Fruit fly (Drosophila melanogaster) whole organism, prepupa: ENCODE results near the gene mamo.
"Not testable (repeated sequence)": the region's sequence is repeated elsewhere in the genome, so short reads cannot be mapped to it uniquely, and the experiment has no call there.

Experiments used
- Blimp-1 ChIP-seq: fragments of 200-800 bp; sonication (Bioruptor generic); optimal IDR thresholded peaks from 3 replicates; lab custom pipeline; 2017; ENCODE audit warnings: missing biosample characterization, missing genetic modification characterization, mild to moderate bottlenecking, moderate library complexity, missing genetic modification reagents
- CG10631 ChIP-seq: fragments of 200-800 bp; sonication (Bioruptor generic); optimal IDR thresholded peaks from 2 replicates; lab custom pipeline; 2016; ENCODE audit warnings: missing biosample characterization, missing genetic modification characterization
- CG10669 ChIP-seq: fragments of 200-800 bp; sonication (Bioruptor generic); optimal IDR thresholded peaks from 3 replicates; lab custom pipeline; 2018; ENCODE audit warnings: missing biosample characterization, mild to moderate bottlenecking, missing genetic modification characterization, moderate library complexity
- CG11762 ChIP-seq: fragments of 200-800 bp; sonication (Bioruptor generic); optimal IDR thresholded peaks from 3 replicates; lab custom pipeline; 2016; ENCODE audit warnings: missing biosample characterization, missing genetic modification characterization; ENCODE audit not compliant: insufficient read depth
- CG15336 ChIP-seq: fragments of 200-800 bp; sonication (Bioruptor generic); IDR thresholded peaks from 2 replicates; pipeline ENCODE4 v1.3.6; 2022; ENCODE audit warnings: missing biosample characterization, missing genetic modification characterization
- CG16779 ChIP-seq: fragments of 200-800 bp; sonication (Bioruptor generic); optimal IDR thresholded peaks from 3 replicates; lab custom pipeline; 2017; ENCODE audit warnings: missing biosample characterization, mild to moderate bottlenecking, missing genetic modification characterization
- CG3032 ChIP-seq: fragments of 200-800 bp; optimal IDR thresholded peaks from 2 replicates; lab custom pipeline; 2019; ENCODE audit warnings: missing biosample characterization, mild to moderate bottlenecking, missing genetic modification characterization, moderate library complexity
- CG32006 ChIP-seq: fragments of 200-800 bp; sonication (Bioruptor generic); optimal IDR thresholded peaks from 3 replicates; lab custom pipeline; 2017; ENCODE audit warnings: missing biosample characterization, mild to moderate bottlenecking, missing genetic modification characterization
- CG3919 ChIP-seq: fragments of 200-800 bp; sonication (Bioruptor generic); optimal IDR thresholded peaks from 3 replicates; lab custom pipeline; 2016; ENCODE audit warnings: missing biosample characterization, missing genetic modification characterization
- CG4318 ChIP-seq: fragments of 200-800 bp; sonication (Bioruptor generic); optimal IDR thresholded peaks from 3 replicates; lab custom pipeline; 2017; ENCODE audit warnings: missing biosample characterization, mild to moderate bottlenecking, missing genetic modification characterization
- CG6163 ChIP-seq: fragments of 200-800 bp; sonication (Bioruptor generic); IDR thresholded peaks from 3 replicates; pipeline ENCODE4 v1.3.6; 2022; ENCODE audit warnings: missing biosample characterization, missing genetic modification characterization
- CG6276 ChIP-seq: fragments of 200-800 bp; sonication (Bioruptor generic); optimal IDR thresholded peaks from 2 replicates; lab custom pipeline; 2017; ENCODE audit warnings: missing biosample characterization, mild to moderate bottlenecking, missing genetic modification characterization
- CG8119 ChIP-seq: fragments of 200-800 bp; sonication (Bioruptor generic); IDR thresholded peaks from 3 replicates; pipeline ENCODE4 v1.3.6; 2022; ENCODE audit warnings: missing biosample characterization, missing genetic modification characterization
- CG8632 ChIP-seq: fragments of 200-800 bp; sonication (Bioruptor generic); optimal IDR thresholded peaks from 3 replicates; lab custom pipeline; 2016; ENCODE audit warnings: missing biosample characterization, missing genetic modification characterization
- CG9139 ChIP-seq: fragments of 200-800 bp; sonication (Bioruptor generic); optimal IDR thresholded peaks from 3 replicates; lab custom pipeline; 2017; ENCODE audit warnings: missing biosample characterization, mild to moderate bottlenecking, missing genetic modification characterization
- Eip75B ChIP-seq: fragments of 200-800 bp; sonication (Bioruptor generic); optimal IDR thresholded peaks from 3 replicates; lab custom pipeline; 2016; ENCODE audit warnings: missing biosample characterization, missing genetic modification characterization
- Eip78C ChIP-seq: fragments of 200-800 bp; sonication (Bioruptor generic); peaks from one replicate; lab custom pipeline; 2016; ENCODE audit warnings: missing biosample characterization, missing genetic modification characterization
- Eip93F ChIP-seq: fragments of 200-800 bp; sonication (Bioruptor generic); optimal IDR thresholded peaks from 2 replicates; lab custom pipeline; 2016; ENCODE audit warnings: missing biosample characterization, mild to moderate bottlenecking, missing genetic modification characterization
- Ets21C ChIP-seq: fragments of 200-800 bp; sonication (Bioruptor generic); optimal IDR thresholded peaks from 3 replicates; lab custom pipeline; 2016; ENCODE audit warnings: missing biosample characterization, missing genetic modification characterization
- Ets96B ChIP-seq: fragments of 200-800 bp; optimal IDR thresholded peaks from 2 replicates; lab custom pipeline; 2019; ENCODE audit warnings: missing biosample characterization, mild to moderate bottlenecking, missing genetic modification characterization, moderate library complexity
- Gug ChIP-seq: fragments of 200-800 bp; sonication (Bioruptor generic); IDR thresholded peaks from 2 replicates; pipeline ENCODE4 v1.3.6; 2022; ENCODE audit warnings: missing biosample characterization, missing genetic modification characterization
- Hr38 ChIP-seq: sonication (Bioruptor generic); optimal IDR thresholded peaks from 2 replicates; lab custom pipeline; 2016; ENCODE audit warnings: missing biosample characterization, missing genetic modification characterization
- Hr39 ChIP-seq: fragments of 200-800 bp; sonication (Bioruptor generic); optimal IDR thresholded peaks from 2 replicates; lab custom pipeline; 2016; ENCODE audit warnings: missing biosample characterization, missing genetic modification characterization
- Hr4 ChIP-seq: fragments of 200-800 bp; sonication (Bioruptor generic); optimal IDR thresholded peaks from 3 replicates; lab custom pipeline; 2016; ENCODE audit warnings: missing biosample characterization, missing genetic modification characterization
- Lpt ChIP-seq: fragments of 200-800 bp; sonication (Bioruptor generic); optimal IDR thresholded peaks from 3 replicates; lab custom pipeline; 2016; ENCODE audit warnings: missing biosample characterization, missing genetic modification characterization
- Smox ChIP-seq: fragments of 200-800 bp; sonication (Bioruptor generic); optimal IDR thresholded peaks from 3 replicates; lab custom pipeline; 2016; ENCODE audit warnings: missing biosample characterization, missing genetic modification characterization
- Sox14 ChIP-seq: fragments of 200-800 bp; sonication (Bioruptor generic); optimal IDR thresholded peaks from 3 replicates; lab custom pipeline; 2016; ENCODE audit warnings: missing biosample characterization, missing genetic modification characterization
- Sox15 ChIP-seq: fragments of 200-800 bp; sonication (Bioruptor generic); optimal IDR thresholded peaks from 3 replicates; lab custom pipeline; 2016; ENCODE audit warnings: missing biosample characterization, missing genetic modification characterization
- achi ChIP-seq: fragments of 200-800 bp; sonication (Bioruptor generic); optimal IDR thresholded peaks from 3 replicates; lab custom pipeline; 2016; ENCODE audit warnings: missing biosample characterization, missing genetic modification characterization
- cyc ChIP-seq: fragments of 200-800 bp; sonication (Bioruptor generic); optimal IDR thresholded peaks from 3 replicates; lab custom pipeline; 2016; ENCODE audit warnings: missing biosample characterization, missing genetic modification characterization
- dac ChIP-seq: fragments of 200-800 bp; sonication (Bioruptor generic); optimal IDR thresholded peaks from 2 replicates; lab custom pipeline; 2017; ENCODE audit warnings: missing biosample characterization, mild to moderate bottlenecking, missing genetic modification characterization
- dsx ChIP-seq: fragments of 200-800 bp; optimal IDR thresholded peaks from 3 replicates; lab custom pipeline; 2019; ENCODE audit warnings: missing biosample characterization, mild to moderate bottlenecking, missing genetic modification characterization, moderate library complexity; ENCODE audit not compliant: poor library complexity, severe bottlenecking
- eg ChIP-seq: fragments of 200-800 bp; sonication (Bioruptor generic); IDR thresholded peaks from 3 replicates; pipeline ENCODE4 v1.3.6; 2022; ENCODE audit warnings: missing biosample characterization, missing genetic modification characterization
- fd59A ChIP-seq: fragments of 200-800 bp; sonication (Bioruptor generic); optimal IDR thresholded peaks from 2 replicates; lab custom pipeline; 2017; ENCODE audit warnings: missing biosample characterization, mild to moderate bottlenecking, missing genetic modification characterization, missing genetic modification reagents
- fd85E ChIP-seq: fragments of 200-800 bp; sonication (Bioruptor generic); optimal IDR thresholded peaks from 3 replicates; lab custom pipeline; 2016; ENCODE audit warnings: missing biosample characterization, missing genetic modification characterization
- pdm3 ChIP-seq: fragments of 200-800 bp; sonication (Bioruptor generic); optimal IDR thresholded peaks from 3 replicates; lab custom pipeline; 2016; ENCODE audit warnings: missing biosample characterization, missing genetic modification characterization
- spab ChIP-seq: fragments of 200-800 bp; sonication (Bioruptor generic); optimal IDR thresholded peaks from 2 replicates; lab custom pipeline; 2017; ENCODE audit warnings: missing biosample characterization, mild to moderate bottlenecking, missing genetic modification characterization, missing genetic modification reagents
- ss ChIP-seq, 2 experiments: fragments of 200-800 bp; sonication (Bioruptor generic); optimal IDR thresholded peaks; 2 replicates in 1 of 2; 3 replicates in 1 of 2; lab custom pipeline; 2017 to 2018; ENCODE audit warnings: mild to moderate bottlenecking in 2 of 2, missing biosample characterization in 2 of 2, missing genetic modification characterization in 2 of 2, moderate library complexity in 1 of 2
- svp ChIP-seq: fragments of 200-800 bp; sonication (Bioruptor generic); peaks from one replicate; lab custom pipeline; 2016; ENCODE audit warnings: missing biosample characterization, missing genetic modification characterization
- topi ChIP-seq: fragments of 200-800 bp; sonication (Bioruptor generic); optimal IDR thresholded peaks from 3 replicates; lab custom pipeline; 2016; ENCODE audit warnings: missing biosample characterization, missing genetic modification characterization

mamo gene

DNA sequence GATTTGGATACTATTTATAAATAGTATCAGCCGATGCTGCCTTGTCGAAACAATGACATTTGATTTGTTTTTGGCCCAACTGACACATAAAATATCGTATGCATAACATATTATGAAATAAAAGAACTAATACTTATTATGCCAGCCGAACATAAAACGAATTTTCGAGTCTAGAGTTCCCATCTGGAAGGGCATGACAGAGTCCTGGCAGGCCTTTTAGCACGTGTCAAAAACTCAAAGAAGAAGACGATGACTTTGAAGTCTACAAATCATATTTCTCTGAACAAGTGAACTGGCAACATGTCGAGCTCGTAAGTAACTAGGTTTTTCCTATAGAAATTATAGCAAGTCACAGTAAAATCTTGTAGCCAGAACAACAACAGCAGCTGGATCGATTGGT, 9.6 kb upstream of the mamo start, which contains the start of gene Ste12DOR:
Ste12DOR (plus strand) TSS at position 301 of the 400 bp plus-strand sequence.
- not testable (repeated sequence) for TF ChIP-seq pdm3 (GFP tag; lab: Kevin White, UChicago); CG11762; CG9139 (GFP tag; lab: Kevin White, UChicago)

DNA sequence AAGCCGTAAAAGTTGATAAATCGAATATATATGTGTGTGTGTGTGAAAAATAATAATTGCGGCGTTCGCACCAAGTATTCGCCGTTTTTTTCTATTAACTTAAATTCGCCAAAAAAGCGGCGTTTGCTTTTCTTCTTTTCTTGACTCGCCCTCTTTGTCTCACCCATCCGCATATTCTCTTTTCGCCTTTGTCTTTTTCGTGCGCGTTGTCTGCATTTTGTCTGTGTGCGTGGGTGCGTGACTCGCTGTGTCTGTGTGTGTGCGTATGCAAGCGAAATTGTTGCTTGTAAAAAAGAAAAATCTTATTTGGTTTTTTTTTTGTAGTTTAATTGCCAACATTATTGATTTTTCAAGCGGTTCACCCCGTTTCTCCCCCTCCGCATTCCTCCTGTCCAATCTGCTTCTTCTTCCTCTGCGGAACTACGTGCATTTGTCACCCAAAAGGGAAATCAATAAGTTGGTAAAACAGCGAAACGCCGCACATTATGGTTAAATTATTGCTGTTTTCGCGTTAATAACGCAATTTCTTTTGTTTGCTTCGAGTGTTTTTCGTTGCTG, 6.5 kb upstream of the mamo start:
- TF ChIP-seq ss (GFP tag; optimal IDR thresholded peaks at IDR 0.05; lab: Kevin White, UChicago), result peak in 1 of 2 experiments; percentile 16
- no peak for TF ChIP-seq CG3032 (tag; lab: Kevin White, UChicago)
- TF ChIP-seq CG11762, result no peak
- TF ChIP-seq fd59A (GFP tag; lab: Kevin White, UChicago), result no peak
- no peak for TF ChIP-seq Ets96B (tag; lab: Kevin White, UChicago)
- peak; percentile 19 for TF ChIP-seq Eip78C
- no peak for TF ChIP-seq Gug (GFP tag; lab: Robert Waterston, UW)
- TF ChIP-seq CG10631 (GFP tag; lab: Kevin White, UChicago), result no peak
- no peak for TF ChIP-seq CG8119 (GFP tag; lab: Robert Waterston, UW)
- no peak for TF ChIP-seq CG9139 (GFP tag; lab: Kevin White, UChicago)
- no peak for TF ChIP-seq Blimp-1
- no peak for TF ChIP-seq Hr38
- TF ChIP-seq Smox (GFP tag; lab: Kevin White, UChicago), result no peak
- TF ChIP-seq topi (GFP tag; lab: Kevin White, UChicago), result no peak
- no peak for TF ChIP-seq achi
- no peak for TF ChIP-seq svp (GFP tag; lab: Kevin White, UChicago)
- TF ChIP-seq dsx (GFP tag; lab: Kevin White, UChicago), result no peak
- TF ChIP-seq CG16779, result no peak
- TF ChIP-seq Hr4 (GFP tag; lab: Kevin White, UChicago), result no peak
- no peak for TF ChIP-seq fd85E (GFP tag; lab: Kevin White, UChicago)
- TF ChIP-seq Hr39 (GFP tag; lab: Kevin White, UChicago), result no peak
- TF ChIP-seq Eip75B (GFP tag; lab: Kevin White, UChicago), result no peak
- TF ChIP-seq CG6276, result no peak
- TF ChIP-seq pdm3 (GFP tag; lab: Kevin White, UChicago), result no peak
- peak; percentile 67; the same call in 2 of the 3 replicates for TF ChIP-seq CG6163 (GFP tag; lab: Robert Waterston, UW)
- 0 out of 3 replicates have a peak, but pooled peaks have one; percentile 22 for TF ChIP-seq eg
- no peak for TF ChIP-seq spab (GFP tag; lab: Kevin White, UChicago)
- TF ChIP-seq Sox15, result no peak
- TF ChIP-seq Eip93F (GFP tag; lab: Kevin White, UChicago), result no peak
- TF ChIP-seq CG3919 (GFP tag; lab: Kevin White, UChicago), result no peak
- TF ChIP-seq Ets21C (GFP tag; lab: Kevin White, UChicago), result no peak
- peak; percentile 63 for TF ChIP-seq Sox14 (GFP tag; lab: Kevin White, UChicago)
- no peak for TF ChIP-seq CG8632 (GFP tag; lab: Kevin White, UChicago)
- no peak for TF ChIP-seq CG32006 (GFP tag; lab: Kevin White, UChicago)
- no peak for TF ChIP-seq Lpt (GFP tag; lab: Kevin White, UChicago)
- TF ChIP-seq CG4318 (GFP tag; lab: Kevin White, UChicago), result no peak
- no peak for TF ChIP-seq CG15336 (GFP tag; lab: Robert Waterston, UW)
- TF ChIP-seq dac (GFP tag; lab: Kevin White, UChicago), result no peak
- no peak for TF ChIP-seq CG10669 (GFP tag; lab: Kevin White, UChicago)
- TF ChIP-seq cyc (GFP tag; lab: Kevin White, UChicago), result no peak
